Worm (Caenorhabditis elegans) whole organism, L3 larva: ENCODE measurements around the gene C50B8.4.

ENCODE experiments used
- R02D3.7 ChIP-seq: fragments of 150-350 bp; optimal IDR thresholded peaks from 2 replicates; lab custom pipeline; 2014; ENCODE audit warnings: missing biosample characterization, missing genetic modification characterization
- ama-1 ChIP-seq: fragments of 150-350 bp; optimal IDR thresholded peaks from 2 replicates; lab custom pipeline; 2018
- ceh-16 ChIP-seq: sonication (generic microtip); optimal IDR thresholded peaks from 2 replicates; lab custom pipeline; 2017; ENCODE audit warnings: missing biosample characterization, missing genetic modification characterization
- ceh-28 ChIP-seq: fragments of 150-350 bp; optimal IDR thresholded peaks from 2 replicates; lab custom pipeline; 2014; ENCODE audit warnings: missing biosample characterization, missing genetic modification reagents, missing genetic modification characterization
- ceh-82 ChIP-seq: fragments of 150-350 bp; optimal IDR thresholded peaks from 2 replicates; lab custom pipeline; 2014; ENCODE audit warnings: missing biosample characterization, missing genetic modification characterization
- ceh-9 ChIP-seq: sonication (generic microtip); optimal IDR thresholded peaks from 2 replicates; lab custom pipeline; 2018; ENCODE audit warnings: missing biosample characterization, missing genetic modification characterization
- daf-12 ChIP-seq: fragments of 150-350 bp; optimal IDR thresholded peaks from 2 replicates; lab custom pipeline; 2014; ENCODE audit warnings: missing biosample characterization, missing genetic modification reagents, missing genetic modification characterization
- egl-27 ChIP-seq: sonication (generic microtip); optimal IDR thresholded peaks from 4 replicates; lab custom pipeline; 2017; ENCODE audit warnings: missing biosample characterization, missing genetic modification reagents, missing genetic modification characterization
- egl-5 ChIP-seq: fragments of 150-350 bp; optimal IDR thresholded peaks from 2 replicates; lab custom pipeline; 2017; ENCODE audit warnings: missing biosample characterization, missing genetic modification reagents, missing genetic modification characterization, inconsistent platforms
- elt-1 ChIP-seq: fragments of 150-350 bp; optimal IDR thresholded peaks from 2 replicates; lab custom pipeline; 2014; ENCODE audit warnings: missing biosample characterization, missing genetic modification characterization
- elt-2 ChIP-seq: sonication (generic microtip); optimal IDR thresholded peaks from 2 replicates; lab custom pipeline; 2016; ENCODE audit warnings: missing genetic modification reagents, mild to moderate bottlenecking, missing genetic modification characterization, missing compliant biosample characterization
- fkh-10 ChIP-seq: sonication (generic microtip); optimal IDR thresholded peaks from 2 replicates; lab custom pipeline; 2017; ENCODE audit warnings: missing biosample characterization, missing genetic modification reagents, missing genetic modification characterization
- fkh-2 ChIP-seq: fragments of 150-350 bp; optimal IDR thresholded peaks from 2 replicates; lab custom pipeline; 2014; ENCODE audit warnings: missing biosample characterization, missing genetic modification reagents, missing genetic modification characterization
- fos-1 ChIP-seq: fragments of 150-350 bp; optimal IDR thresholded peaks from 2 replicates; lab custom pipeline; 2014; ENCODE audit warnings: missing biosample characterization, missing genetic modification characterization
- hmg-11 ChIP-seq: sonication (generic microtip); optimal IDR thresholded peaks from 2 replicates; lab custom pipeline; 2016; ENCODE audit warnings: missing genetic modification characterization, missing compliant biosample characterization
- lin-15B ChIP-seq: fragments of 150-350 bp; optimal IDR thresholded peaks from 2 replicates; lab custom pipeline; 2014; ENCODE audit warnings: missing biosample characterization, missing genetic modification characterization
- lin-39 ChIP-seq: fragments of 150-350 bp; optimal IDR thresholded peaks from 2 replicates; lab custom pipeline; 2018; ENCODE audit warnings: missing biosample characterization, missing genetic modification reagents, missing genetic modification characterization
- lsy-12 ChIP-seq: sonication (generic microtip); optimal IDR thresholded peaks from 2 replicates; lab custom pipeline; 2016; ENCODE audit warnings: mild to moderate bottlenecking, missing genetic modification characterization, missing compliant biosample characterization
- mml-1 ChIP-seq: fragments of 150-350 bp; sonication (generic microtip); optimal IDR thresholded peaks from 3 replicates; lab custom pipeline; 2014; ENCODE audit warnings: missing biosample characterization, missing genetic modification characterization
- nfya-1 ChIP-seq: sonication (generic microtip); optimal IDR thresholded peaks from 2 replicates; lab custom pipeline; 2017; ENCODE audit warnings: missing genetic modification characterization, mild to moderate bottlenecking, missing compliant biosample characterization, antibody characterized with exemption, moderate library complexity; ENCODE audit not compliant: insufficient read depth
- nhr-11 ChIP-seq: fragments of 150-350 bp; optimal IDR thresholded peaks from 2 replicates; lab custom pipeline; 2014; ENCODE audit warnings: missing biosample characterization, missing genetic modification characterization
- nhr-23 ChIP-seq: fragments of 150-350 bp; optimal IDR thresholded peaks from 2 replicates; lab custom pipeline; 2014; ENCODE audit warnings: missing biosample characterization, missing genetic modification reagents, missing genetic modification characterization
- nhr-28 ChIP-seq: fragments of 150-350 bp; optimal IDR thresholded peaks from 2 replicates; lab custom pipeline; 2014; ENCODE audit warnings: missing biosample characterization, missing genetic modification characterization
- nhr-43 ChIP-seq: sonication (generic microtip); optimal IDR thresholded peaks from 2 replicates; lab custom pipeline; 2016; ENCODE audit warnings: mild to moderate bottlenecking, missing genetic modification characterization, missing compliant biosample characterization; ENCODE audit not compliant: poor library complexity, severe bottlenecking
- nhr-77 ChIP-seq: fragments of 150-350 bp; optimal IDR thresholded peaks from 2 replicates; lab custom pipeline; 2014; ENCODE audit warnings: missing biosample characterization, missing genetic modification characterization
- pha-4 ChIP-seq: fragments of 150-350 bp; optimal IDR thresholded peaks from 2 replicates; lab custom pipeline; 2014; ENCODE audit warnings: missing biosample characterization, missing genetic modification reagents, missing genetic modification characterization
- pqm-1 ChIP-seq: fragments of 150-350 bp; optimal IDR thresholded peaks from 2 replicates; lab custom pipeline; 2017; ENCODE audit warnings: missing biosample characterization, missing genetic modification characterization, inconsistent platforms
- sea-2 ChIP-seq: fragments of 150-350 bp; sonication (generic microtip); optimal IDR thresholded peaks from 4 replicates; lab custom pipeline; 2014; ENCODE audit warnings: missing biosample characterization, missing genetic modification reagents, missing genetic modification characterization
- skn-1 ChIP-seq: fragments of 150-350 bp; optimal IDR thresholded peaks from 2 replicates; lab custom pipeline; 2014; ENCODE audit warnings: missing biosample characterization, missing genetic modification characterization
- snpc-4 ChIP-seq: fragments of 150-350 bp; optimal IDR thresholded peaks from 2 replicates; lab custom pipeline; 2014; ENCODE audit warnings: missing biosample characterization, missing genetic modification characterization
- tbx-2 ChIP-seq: sonication (generic microtip); optimal IDR thresholded peaks from 2 replicates; lab custom pipeline; 2016; ENCODE audit warnings: mild to moderate bottlenecking, missing genetic modification characterization, missing compliant biosample characterization
- unc-39 ChIP-seq: sonication (generic microtip); optimal IDR thresholded peaks from 4 replicates; lab custom pipeline; 2017; ENCODE audit warnings: missing biosample characterization, missing genetic modification characterization
- zag-1 ChIP-seq: fragments of 150-350 bp; optimal IDR thresholded peaks from 2 replicates; lab custom pipeline; 2014; ENCODE audit warnings: missing biosample characterization, missing genetic modification characterization
- ztf-11 ChIP-seq: fragments of 150-350 bp; optimal IDR thresholded peaks from 2 replicates; lab custom pipeline; 2014; ENCODE audit warnings: missing biosample characterization, missing genetic modification characterization
- ztf-4 ChIP-seq: fragments of 150-350 bp; optimal IDR thresholded peaks from 2 replicates; lab custom pipeline; 2014; ENCODE audit warnings: missing biosample characterization, missing genetic modification characterization

Gene C50B8.4

ce11 chrV:13565781-13566180 is 6.0 kb upstream of the C50B8.4 start, which contains the start of gene slrp-1:
slrp-1 (plus strand) TSS chrV:13565863.
- no peak for TF ChIP-seq nhr-11 (tag; lab: Kevin White, UChicago)
- TF ChIP-seq ama-1 = peak; percentile 19

- TF ChIP-seq egl-5 (tag; lab: Kevin White, UChicago) = no peak
- no peak for TF ChIP-seq lin-15B (tag; lab: Kevin White, UChicago)
- no peak for TF ChIP-seq ztf-11
- no peak for TF ChIP-seq ceh-9 (tag; lab: Kevin White, UChicago)
- no peak for TF ChIP-seq snpc-4 (tag; lab: Kevin White, UChicago)
- peak; percentile 55 for TF ChIP-seq nhr-43
- no peak for TF ChIP-seq fos-1 (tag; lab: Kevin White, UChicago)
- TF ChIP-seq fkh-10 (GFP tag; lab: Kevin White, UChicago) = no peak
- TF ChIP-seq tbx-2 (tag; lab: Kevin White, UChicago) = no peak
- TF ChIP-seq skn-1 = no peak
- TF ChIP-seq lin-39 (tag; lab: Kevin White, UChicago) = no peak
- TF ChIP-seq nhr-11 (tag; lab: Kevin White, UChicago) = no peak
- TF ChIP-seq unc-39 (tag; lab: Kevin White, UChicago) = no peak
- no peak for TF ChIP-seq zag-1 (tag; lab: Kevin White, UChicago)
- no peak for TF ChIP-seq nhr-77 (tag; lab: Kevin White, UChicago)
- TF ChIP-seq nhr-28 (tag; lab: Kevin White, UChicago) = no peak
- TF ChIP-seq daf-12 (tag; lab: Kevin White, UChicago) = no peak
- TF ChIP-seq ceh-28 (tag; lab: Kevin White, UChicago) = no peak
- TF ChIP-seq egl-27 (tag; lab: Kevin White, UChicago) = no peak
- peak; percentile 16 for TF ChIP-seq elt-2 (tag; lab: Kevin White, UChicago)
- no peak for TF ChIP-seq elt-1 (tag; lab: Kevin White, UChicago)
- TF ChIP-seq ceh-82 (tag; lab: Kevin White, UChicago) = no peak
- no peak for TF ChIP-seq nhr-23 (tag; lab: Kevin White, UChicago)
- TF ChIP-seq ceh-16 = no peak
- TF ChIP-seq ztf-4 (tag; lab: Kevin White, UChicago) = no peak
- no peak for TF ChIP-seq mml-1 (tag; lab: Kevin White, UChicago)
- no peak for TF ChIP-seq fkh-2 (tag; lab: Kevin White, UChicago)
- TF ChIP-seq lsy-12 = peak; percentile 33
- no peak for TF ChIP-seq sea-2 (GFP tag; lab: Kevin White, UChicago)
- no peak for TF ChIP-seq R02D3.7
- peak; percentile 76 for TF ChIP-seq ama-1
Observed at ce11 chrV:13566967-13567366, 4.8 kb upstream of the C50B8.4 start.

- TF ChIP-seq egl-27 (tag; lab: Kevin White, UChicago) = no peak
- no peak for TF ChIP-seq ceh-9 (tag; lab: Kevin White, UChicago)
- peak; percentile 50 for TF ChIP-seq lin-39 (tag; lab: Kevin White, UChicago)
- TF ChIP-seq nhr-23 (tag; lab: Kevin White, UChicago) = peak; percentile 57
- peak; percentile 91 for TF ChIP-seq lin-15B (tag; lab: Kevin White, UChicago)
- TF ChIP-seq nhr-43 = peak; percentile 7
- peak; percentile 54 for TF ChIP-seq hmg-11
- TF ChIP-seq R02D3.7 = peak; percentile 37
- peak; percentile 21 for TF ChIP-seq elt-2 (tag; lab: Kevin White, UChicago)
- TF ChIP-seq snpc-4 (tag; lab: Kevin White, UChicago) = peak; percentile 43
- peak; percentile 55 for TF ChIP-seq nfya-1 (tag; lab: Kevin White, UChicago)
- TF ChIP-seq pqm-1 (tag; lab: Kevin White, UChicago) = peak; percentile 42
- peak; percentile 85 for TF ChIP-seq pha-4
- no peak for TF ChIP-seq ztf-4 (tag; lab: Kevin White, UChicago)
Observed at ce11 chrV:13568533-13568932, 3.3 kb upstream of the C50B8.4 start, which contains the start of the genes nuaf-1 and bir-2. nuaf-1 (minus strand) TSS chrV:13568630. bir-2 (plus strand) TSS chrV:13568850.

DNA sequence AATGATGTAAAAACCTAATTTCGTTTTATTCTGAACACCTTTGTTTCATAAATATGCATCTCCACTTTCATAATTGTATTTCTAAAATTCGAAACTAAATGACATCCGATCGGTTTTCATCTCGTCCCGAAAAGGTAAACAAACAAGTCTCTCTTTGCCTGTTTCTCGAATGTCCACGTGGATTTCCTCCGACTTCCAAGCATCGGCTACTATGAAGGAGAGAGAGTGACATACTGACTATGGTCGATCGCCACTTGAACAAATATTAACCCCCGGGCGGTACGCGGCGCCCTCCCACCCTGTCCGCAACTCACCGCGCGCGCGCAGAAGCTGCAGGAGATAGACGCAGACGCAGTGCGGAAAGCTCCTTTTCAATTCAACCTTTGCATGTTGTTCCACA is 4.1 kb downstream of the C50B8.4 start:
- TF ChIP-seq nfya-1 (tag; lab: Kevin White, UChicago) (no peak), pha-4 (peak; percentile 75), fkh-2 (tag; lab: Kevin White, UChicago) (no peak)
- TF ChIP-seq, all 47 proteins: peak for 1
